Fruit fly (Drosophila melanogaster) whole organism, embryonic: Measurements from ENCODE around the gene Hou.

ENCODE experiments used
- Adf1 ChIP-seq: fragments of 200-800 bp; sonication (Bioruptor generic); IDR thresholded peaks from 2 replicates; pipeline ENCODE4 v1.3.6; 2022; ENCODE audit warnings: missing biosample characterization, missing genetic modification characterization
- Atf3 ChIP-seq: fragments of 200-800 bp; sonication (Bioruptor generic); optimal IDR thresholded peaks from 3 replicates; lab custom pipeline; 2016; ENCODE audit warnings: missing biosample characterization, missing genetic modification characterization
- Blimp-1 ChIP-seq: fragments of 200-800 bp; sonication (Bioruptor generic); optimal IDR thresholded peaks from 3 replicates; lab custom pipeline; 2018; ENCODE audit warnings: missing biosample characterization, missing genetic modification characterization, mild to moderate bottlenecking, moderate library complexity, missing genetic modification reagents
- Bteb2 ChIP-seq: fragments of 200-800 bp; sonication (Bioruptor generic); optimal IDR thresholded peaks from 2 replicates; lab custom pipeline; 2016; ENCODE audit warnings: missing biosample characterization, missing genetic modification characterization
- CG10209 ChIP-seq: fragments of 200-800 bp; sonication (Bioruptor generic); optimal IDR thresholded peaks from 3 replicates; lab custom pipeline; 2017; ENCODE audit warnings: missing biosample characterization, mild to moderate bottlenecking, missing genetic modification characterization, missing genetic modification reagents
- CG10462 ChIP-seq: fragments of 200-800 bp; sonication (Bioruptor generic); optimal IDR thresholded peaks from 2 replicates; lab custom pipeline; 2016; ENCODE audit warnings: missing biosample characterization, missing genetic modification characterization
- CG10565 ChIP-seq: fragments of 200-800 bp; sonication (Bioruptor generic); optimal IDR thresholded peaks from 3 replicates; lab custom pipeline; 2016; ENCODE audit warnings: missing biosample characterization, mild to moderate bottlenecking, missing genetic modification characterization
- CG12155 ChIP-seq: fragments of 200-800 bp; sonication (Bioruptor generic); optimal IDR thresholded peaks from 3 replicates; lab custom pipeline; 2016; ENCODE audit warnings: missing biosample characterization, missing genetic modification characterization
- CG12769 ChIP-seq: fragments of 200-800 bp; sonication (Bioruptor generic); optimal IDR thresholded peaks from 2 replicates; lab custom pipeline; 2019; ENCODE audit warnings: missing biosample characterization, mild to moderate bottlenecking, missing genetic modification characterization, moderate library complexity
- CG3163 ChIP-seq: fragments of 200-800 bp; sonication (Bioruptor generic); optimal IDR thresholded peaks from 3 replicates; lab custom pipeline; 2016; ENCODE audit warnings: missing biosample characterization, missing genetic modification characterization
- CG33213 ChIP-seq: fragments of 200-800 bp; sonication (Bioruptor generic); optimal IDR thresholded peaks from 3 replicates; lab custom pipeline; 2016; ENCODE audit warnings: missing biosample characterization, missing genetic modification characterization
- CG4617 ChIP-seq: fragments of 200-800 bp; sonication (Bioruptor generic); optimal IDR thresholded peaks from 3 replicates; lab custom pipeline; 2016; ENCODE audit warnings: missing biosample characterization, missing genetic modification characterization, borderline replicate concordance
- CG5180 ChIP-seq: fragments of 200-800 bp; sonication (Bioruptor generic); optimal IDR thresholded peaks from 3 replicates; lab custom pipeline; 2017; ENCODE audit warnings: missing biosample characterization, missing genetic modification characterization, mild to moderate bottlenecking, moderate library complexity, missing genetic modification reagents
- CG6654 ChIP-seq: fragments of 200-800 bp; sonication (Bioruptor generic); optimal IDR thresholded peaks from 2 replicates; lab custom pipeline; 2017; ENCODE audit warnings: missing biosample characterization, mild to moderate bottlenecking, missing genetic modification characterization
- CG7372 ChIP-seq: fragments of 200-800 bp; sonication (Bioruptor generic); IDR thresholded peaks from 2 replicates; pipeline ENCODE4 v1.3.6; 2022; ENCODE audit warnings: missing biosample characterization, missing genetic modification characterization
- CG9609 ChIP-seq: fragments of 200-800 bp; sonication (Bioruptor generic); optimal IDR thresholded peaks from 3 replicates; lab custom pipeline; 2016; ENCODE audit warnings: missing biosample characterization, missing genetic modification characterization
- D ChIP-seq, 2 experiments: fragments of 200-800 bp in 1 of 2; fragments of >200 bp in 1 of 2; sonication (Bioruptor generic) in 1 of 2; optimal IDR thresholded peaks; 2 replicates in 1 of 2; 3 replicates in 1 of 2; lab custom pipeline; 2017; ENCODE audit warnings: mild to moderate bottlenecking in 1 of 2, missing biosample characterization in 1 of 2, missing genetic modification characterization in 1 of 2, missing genetic modification reagents in 1 of 2
- Deaf1 ChIP-seq: fragments of 200-800 bp; optimal IDR thresholded peaks from 3 replicates; lab custom pipeline; 2019; ENCODE audit warnings: missing biosample characterization, mild to moderate bottlenecking, missing genetic modification characterization, moderate library complexity
- Hey ChIP-seq: fragments of 200-800 bp; sonication (Bioruptor generic); optimal IDR thresholded peaks from 3 replicates; lab custom pipeline; 2018; ENCODE audit warnings: missing biosample characterization, mild to moderate bottlenecking, missing genetic modification characterization
- Jarid2 ChIP-seq: fragments of 200-800 bp; sonication (Bioruptor generic); optimal IDR thresholded peaks from 3 replicates; lab custom pipeline; 2017; ENCODE audit warnings: mild to moderate bottlenecking, missing biosample characterization, missing genetic modification reagents, missing genetic modification characterization
- Lpt ChIP-seq: fragments of >200 bp; optimal IDR thresholded peaks from 2 replicates; lab custom pipeline; 2018; ENCODE audit warnings: missing biosample characterization, missing genetic modification characterization
- Med ChIP-seq: fragments of 200-800 bp; sonication (Bioruptor generic); peaks from one replicate; lab custom pipeline; 2016; ENCODE audit warnings: missing biosample characterization, missing genetic modification characterization, mild to moderate bottlenecking, inconsistent platforms, moderate library complexity
- Mes4 ChIP-seq: fragments of 200-800 bp; sonication (Bioruptor generic); optimal IDR thresholded peaks from 2 replicates; lab custom pipeline; 2016; ENCODE audit warnings: missing biosample characterization, missing genetic modification characterization
- Spps ChIP-seq: fragments of 200-800 bp; sonication (Bioruptor generic); optimal IDR thresholded peaks from 2 replicates; lab custom pipeline; 2018; ENCODE audit warnings: missing biosample characterization, mild to moderate bottlenecking, missing genetic modification characterization
- Trl ChIP-seq, 3 experiments: fragments of >200 bp in 2 of 3; fragments of 200-800 bp in 1 of 3; sonication (Bioruptor generic) in 1 of 3; optimal IDR thresholded peaks; 2 replicates in 1 of 3; 3 replicates in 2 of 3; lab custom pipeline; 2016 to 2017; ENCODE audit warnings: missing biosample characterization in 1 of 3, missing genetic modification characterization in 1 of 3
- abd-A ChIP-seq: fragments of 200-800 bp; sonication (Bioruptor generic); optimal IDR thresholded peaks from 3 replicates; lab custom pipeline; 2019; ENCODE audit warnings: missing biosample characterization, mild to moderate bottlenecking, missing genetic modification characterization, moderate library complexity
- amos ChIP-seq: fragments of 200-800 bp; sonication (Bioruptor generic); IDR thresholded peaks from 2 replicates; pipeline ENCODE4 v1.3.6; 2022; ENCODE audit warnings: missing biosample characterization, missing genetic modification characterization; ENCODE audit not compliant: partially characterized antibody
- br ChIP-seq: fragments of >200 bp; optimal IDR thresholded peaks from 2 replicates; lab custom pipeline; 2017
- crol ChIP-seq: fragments of 200-800 bp; sonication (Bioruptor generic); IDR thresholded peaks from 2 replicates; pipeline ENCODE4 v1.3.6; 2022; ENCODE audit warnings: missing biosample characterization, missing genetic modification characterization
- dimm ChIP-seq: fragments of 200-800 bp; sonication (Bioruptor generic); IDR thresholded peaks from 2 replicates; pipeline ENCODE4 v1.3.6; 2022; ENCODE audit warnings: missing biosample characterization, missing genetic modification characterization
- gro ChIP-seq: fragments of 200-800 bp; sonication (Bioruptor generic); optimal IDR thresholded peaks from 2 replicates; lab custom pipeline; 2016; ENCODE audit warnings: missing biosample characterization, missing genetic modification characterization
- ind ChIP-seq: fragments of 200-800 bp; sonication (Bioruptor generic); optimal IDR thresholded peaks from 3 replicates; lab custom pipeline; 2016; ENCODE audit warnings: missing biosample characterization, missing genetic modification characterization
- jing ChIP-seq: fragments of 200-800 bp; sonication (Bioruptor generic); optimal IDR thresholded peaks from 2 replicates; lab custom pipeline; 2018; ENCODE audit warnings: missing biosample characterization, mild to moderate bottlenecking, missing genetic modification characterization
- knrl ChIP-seq: fragments of 200-800 bp; sonication (Bioruptor generic); IDR thresholded peaks from 3 replicates; pipeline ENCODE4 v1.3.6; 2022; ENCODE audit warnings: missing biosample characterization, missing genetic modification characterization; ENCODE audit not compliant: partially characterized antibody
- pros ChIP-seq: fragments of 200-800 bp; sonication (Bioruptor generic); optimal IDR thresholded peaks from 3 replicates; lab custom pipeline; 2019; ENCODE audit warnings: missing biosample characterization, mild to moderate bottlenecking, missing genetic modification characterization, moderate library complexity
- pum ChIP-seq: fragments of 200-800 bp; sonication (Bioruptor generic); optimal IDR thresholded peaks from 2 replicates; lab custom pipeline; 2016; ENCODE audit warnings: missing biosample characterization, missing genetic modification characterization
- run ChIP-seq: fragments of 200-800 bp; sonication (Bioruptor generic); optimal IDR thresholded peaks from 3 replicates; lab custom pipeline; 2018; ENCODE audit warnings: missing biosample characterization, mild to moderate bottlenecking, missing genetic modification characterization
- sim ChIP-seq: fragments of 200-800 bp; sonication (Bioruptor generic); IDR thresholded peaks from 2 replicates; pipeline ENCODE4 v1.3.6; 2022; ENCODE audit warnings: missing biosample characterization, missing genetic modification characterization
- stc ChIP-seq: fragments of 200-800 bp; sonication (Bioruptor generic); IDR thresholded peaks from 2 replicates; pipeline ENCODE4 v1.3.6; 2022; ENCODE audit warnings: missing biosample characterization, missing genetic modification characterization
- toy ChIP-seq: fragments of 200-800 bp; sonication (Bioruptor generic); IDR thresholded peaks from 2 replicates; pipeline ENCODE4 v1.3.6; 2022; ENCODE audit warnings: missing biosample characterization, missing genetic modification characterization
- unc-4 ChIP-seq: fragments of 200-800 bp; sonication (Bioruptor generic); IDR thresholded peaks from 2 replicates; pipeline ENCODE4 v1.3.6; 2022; ENCODE audit warnings: missing biosample characterization, missing genetic modification characterization; ENCODE audit not compliant: partially characterized antibody
- vnd ChIP-seq: fragments of 200-800 bp; sonication (Bioruptor generic); IDR thresholded peaks from 3 replicates; pipeline ENCODE4 v1.3.6; 2022; ENCODE audit warnings: missing biosample characterization, missing genetic modification characterization; ENCODE audit not compliant: partially characterized antibody
- vvl ChIP-seq: fragments of 200-800 bp; sonication (Bioruptor generic); IDR thresholded peaks from 2 replicates; pipeline ENCODE4 v1.3.6; 2022; ENCODE audit warnings: missing biosample characterization, missing genetic modification characterization
- z ChIP-seq: fragments of 200-800 bp; sonication (Bioruptor generic); IDR thresholded peaks from 3 replicates; pipeline ENCODE4 v1.3.6; 2022; ENCODE audit warnings: missing biosample characterization, missing genetic modification characterization

Gene Hou

dm6 chrX:18668293-18668692 lies 18.0 kb upstream of the Hou start (continued):
- TF ChIP-seq unc-4 (no peak), CG10209 (GFP tag; lab: Kevin White, UChicago) (no peak), CG12769 (tag; lab: Kevin White, UChicago) (peak; percentile 25), abd-A (peak; percentile 58), stc (no peak)
- TF ChIP-seq, all 482 proteins: peak for 12

dm6 chrX:18665715-18666267 lies 15.5 kb upstream of the Hou start:
- TF ChIP-seq gro (GFP tag; lab: Kevin White, UChicago): no peak
- TF ChIP-seq Deaf1 (tag; lab: Kevin White, UChicago): peak; percentile 33
- peak; percentile 81 for TF ChIP-seq CG3163
- peak in 1 of 2 experiments; percentile 13 for TF ChIP-seq Trl (optimal IDR thresholded peaks at IDR 0.05; lab: Kevin White, UChicago)
- TF ChIP-seq Trl (GFP tag; optimal IDR thresholded peaks at IDR 0.05; lab: Kevin White, UChicago): no peak
- TF ChIP-seq Atf3: no peak
- TF ChIP-seq Lpt (GFP tag; lab: Kevin White, UChicago): no peak
- no peak for TF ChIP-seq vnd (GFP tag; lab: Robert Waterston, UW)
- TF ChIP-seq jing (GFP tag; lab: Kevin White, UChicago): no peak
- peak; percentile 7 for TF ChIP-seq Blimp-1 (GFP tag; lab: Kevin White, UChicago)
- no peak for TF ChIP-seq CG10565
- peak; percentile 98 for TF ChIP-seq CG5180
- peak; percentile 30; the same call in 1 of the 2 replicates for TF ChIP-seq Adf1 (GFP tag; lab: Robert Waterston, UW)
- peak; percentile 36 for TF ChIP-seq Jarid2 (GFP tag; lab: Kevin White, UChicago)
- TF ChIP-seq Hey (tag; lab: Kevin White, UChicago): no peak
- TF ChIP-seq CG4617 (GFP tag; lab: Kevin White, UChicago): no peak
- TF ChIP-seq Mes4 (GFP tag; lab: Kevin White, UChicago): no peak
- TF ChIP-seq z (GFP tag; lab: Robert Waterston, UW): peak; percentile 92
- TF ChIP-seq pum: no peak
- TF ChIP-seq CG7372 (GFP tag; lab: Robert Waterston, UW): peak; percentile 56
- TF ChIP-seq sim (GFP tag; lab: Robert Waterston, UW): no peak
- no peak for TF ChIP-seq CG12155 (GFP tag; lab: Kevin White, UChicago)
- 0 out of 2 replicates have a peak, but pooled peaks have one; percentile 13 for TF ChIP-seq vvl
- TF ChIP-seq dimm: no peak
- TF ChIP-seq run (tag; lab: Kevin White, UChicago): no peak
- TF ChIP-seq Bteb2 (GFP tag; lab: Kevin White, UChicago): no peak
- peak; percentile 16; the same call in 1 of the 2 replicates for TF ChIP-seq crol (GFP tag; lab: Robert Waterston, UW)
- TF ChIP-seq knrl (GFP tag; lab: Robert Waterston, UW): 0 out of 3 replicates have a peak, but pooled peaks have one; percentile 9
- TF ChIP-seq pros (GFP tag; lab: Kevin White, UChicago): no peak
- no peak for TF ChIP-seq CG9609 (GFP tag; lab: Kevin White, UChicago)
- TF ChIP-seq CG33213 (GFP tag; lab: Kevin White, UChicago): no peak
- TF ChIP-seq Med: peak; percentile 13

- TF ChIP-seq CG4617 (GFP tag; lab: Kevin White, UChicago) (no peak), CG6654 (GFP tag; lab: Kevin White, UChicago) (no peak), Spps (no peak), CG10462 (GFP tag; lab: Kevin White, UChicago) (no peak), ind (GFP tag; lab: Kevin White, UChicago) (no peak), amos (GFP tag; lab: Robert Waterston, UW) (no peak), D (optimal IDR thresholded peaks at IDR 0.05; lab: Kevin White, UChicago) (no peak), D (GFP tag; optimal IDR thresholded peaks at IDR 0.05; lab: Kevin White, UChicago) (no peak), toy (GFP tag; lab: Robert Waterston, UW) (no peak), br (lab: Kevin White, UChicago) (no peak)
Measured at dm6 chrX:18663362-18663761, 13.1 kb upstream of the Hou start.
